Worm (Caenorhabditis elegans) whole organism, mixed stage, embryonic: ENCODE data around the gene pbs-1.

Source experiments
- M03D4.4 ChIP-seq: sonication (generic microtip); optimal IDR thresholded peaks from 2 replicates; lab custom pipeline; 2017; ENCODE audit warnings: mild to moderate bottlenecking, missing genetic modification characterization, missing compliant biosample characterization
- bed-3 ChIP-seq: fragments of 200-800 bp; sonication (Bioruptor generic); optimal IDR thresholded peaks from 3 replicates; lab custom pipeline; 2018; ENCODE audit warnings: mild to moderate bottlenecking, missing genetic modification characterization, moderate library complexity, missing compliant biosample characterization
- blmp-1 ChIP-seq: fragments of 150-350 bp; optimal IDR thresholded peaks from 2 replicates; lab custom pipeline; 2014; ENCODE audit warnings: missing biosample characterization, missing genetic modification characterization
- ceh-39 ChIP-seq: fragments of 150-350 bp; optimal IDR thresholded peaks from 2 replicates; lab custom pipeline; 2014; ENCODE audit warnings: missing biosample characterization, missing genetic modification characterization
- ceh-43 ChIP-seq: fragments of 200-800 bp; sonication (Bioruptor generic); optimal IDR thresholded peaks from 2 replicates; lab custom pipeline; 2018; ENCODE audit warnings: mild to moderate bottlenecking, missing genetic modification characterization, moderate library complexity, missing compliant biosample characterization
- ceh-83 ChIP-seq: fragments of 200-800 bp; sonication (Bioruptor generic); optimal IDR thresholded peaks from 2 replicates; lab custom pipeline; 2018; ENCODE audit warnings: mild to moderate bottlenecking, missing genetic modification characterization, missing compliant biosample characterization
- ces-1 ChIP-seq: fragments of 150-350 bp; optimal IDR thresholded peaks from 2 replicates; lab custom pipeline; 2014; ENCODE audit warnings: missing biosample characterization, missing genetic modification reagents, missing genetic modification characterization
- cnd-1 ChIP-seq: fragments of 200-800 bp; sonication (Bioruptor generic); optimal IDR thresholded peaks from 2 replicates; lab custom pipeline; 2018; ENCODE audit warnings: mild to moderate bottlenecking, missing genetic modification characterization, missing compliant biosample characterization
- drap-1 ChIP-seq: fragments of 200-800 bp; sonication (Bioruptor generic); optimal IDR thresholded peaks from 3 replicates; lab custom pipeline; 2018; ENCODE audit warnings: mild to moderate bottlenecking, missing genetic modification characterization, missing compliant biosample characterization
- flh-1 ChIP-seq: fragments of 200-800 bp; sonication (Bioruptor generic); optimal IDR thresholded peaks from 2 replicates; lab custom pipeline; 2018; ENCODE audit warnings: mild to moderate bottlenecking, missing genetic modification characterization, moderate library complexity, missing compliant biosample characterization
- ham-2 ChIP-seq: fragments of 200-800 bp; sonication (Bioruptor generic); optimal IDR thresholded peaks from 2 replicates; lab custom pipeline; 2018; ENCODE audit warnings: mild to moderate bottlenecking, missing genetic modification characterization, missing compliant biosample characterization
- hlh-1 ChIP-seq: fragments of 150-350 bp; optimal IDR thresholded peaks from 2 replicates; lab custom pipeline; 2014; ENCODE audit warnings: missing biosample characterization, missing genetic modification reagents, missing genetic modification characterization
- lin-13 ChIP-seq: fragments of 150-350 bp; optimal IDR thresholded peaks from 2 replicates; lab custom pipeline; 2014; ENCODE audit warnings: missing biosample characterization, missing genetic modification characterization
- lin-32 ChIP-seq: fragments of 200-800 bp; sonication (Bioruptor generic); optimal IDR thresholded peaks from 2 replicates; lab custom pipeline; 2018; ENCODE audit warnings: mild to moderate bottlenecking, missing genetic modification characterization, missing compliant biosample characterization
- lsy-2 ChIP-seq: fragments of 150-350 bp; optimal IDR thresholded peaks from 2 replicates; lab custom pipeline; 2014; ENCODE audit warnings: missing biosample characterization, missing genetic modification characterization
- mab-5 ChIP-seq: fragments of 150-350 bp; optimal IDR thresholded peaks from 2 replicates; lab custom pipeline; 2014; ENCODE audit warnings: missing biosample characterization, missing genetic modification characterization
- mep-1 ChIP-seq: fragments of 150-350 bp; optimal IDR thresholded peaks from 2 replicates; lab custom pipeline; 2017; ENCODE audit warnings: missing biosample characterization, missing genetic modification reagents, missing genetic modification characterization, inconsistent platforms
- nhr-2 ChIP-seq: fragments of 150-350 bp; optimal IDR thresholded peaks from 2 replicates; lab custom pipeline; 2014; ENCODE audit warnings: missing biosample characterization, missing genetic modification characterization
- nhr-237 ChIP-seq: fragments of 150-350 bp; optimal IDR thresholded peaks from 2 replicates; lab custom pipeline; 2014; ENCODE audit warnings: missing biosample characterization, missing genetic modification characterization
- nhr-28 ChIP-seq: fragments of 150-350 bp; optimal IDR thresholded peaks from 2 replicates; lab custom pipeline; 2014; ENCODE audit warnings: missing biosample characterization, missing genetic modification characterization
- pha-4 ChIP-seq: fragments of 150-350 bp; optimal IDR thresholded peaks from 2 replicates; lab custom pipeline; 2018; ENCODE audit warnings: missing biosample characterization, missing genetic modification reagents, missing genetic modification characterization
- sem-2 ChIP-seq: fragments of 200-800 bp; sonication (Bioruptor generic); optimal IDR thresholded peaks from 2 replicates; lab custom pipeline; 2018; ENCODE audit warnings: mild to moderate bottlenecking, missing genetic modification characterization, missing compliant biosample characterization
- snpc-4 ChIP-seq: fragments of 150-350 bp; optimal IDR thresholded peaks from 2 replicates; lab custom pipeline; 2014; ENCODE audit warnings: missing biosample characterization, missing genetic modification characterization
- sptf-1 ChIP-seq: sonication (generic microtip); optimal IDR thresholded peaks from 2 replicates; lab custom pipeline; 2017; ENCODE audit warnings: mild to moderate bottlenecking, missing genetic modification characterization, moderate library complexity, missing compliant biosample characterization
- tbx-8 ChIP-seq: fragments of 200-800 bp; sonication (Bioruptor generic); optimal IDR thresholded peaks from 2 replicates; lab custom pipeline; 2018; ENCODE audit warnings: mild to moderate bottlenecking, missing genetic modification characterization, moderate library complexity, missing compliant biosample characterization
- unc-120 ChIP-seq: sonication (generic microtip); optimal IDR thresholded peaks from 2 replicates; lab custom pipeline; 2017; ENCODE audit warnings: missing genetic modification characterization, missing compliant biosample characterization; ENCODE audit not compliant: poor library complexity, severe bottlenecking
- unc-39 ChIP-seq: fragments of 150-350 bp; optimal IDR thresholded peaks from 2 replicates; lab custom pipeline; 2014; ENCODE audit warnings: missing biosample characterization, missing genetic modification characterization
- unc-62 ChIP-seq: fragments of 150-350 bp; optimal IDR thresholded peaks from 2 replicates; lab custom pipeline; 2014; ENCODE audit warnings: missing biosample characterization, missing genetic modification reagents, missing genetic modification characterization
- zip-8 ChIP-seq: fragments of 150-350 bp; optimal IDR thresholded peaks from 2 replicates; lab custom pipeline; 2014; ENCODE audit warnings: missing biosample characterization, missing genetic modification characterization
- ztf-11 ChIP-seq: fragments of 150-350 bp; optimal IDR thresholded peaks from 2 replicates; lab custom pipeline; 2014; ENCODE audit warnings: missing biosample characterization, missing genetic modification characterization

The pbs-1 gene

DNA sequence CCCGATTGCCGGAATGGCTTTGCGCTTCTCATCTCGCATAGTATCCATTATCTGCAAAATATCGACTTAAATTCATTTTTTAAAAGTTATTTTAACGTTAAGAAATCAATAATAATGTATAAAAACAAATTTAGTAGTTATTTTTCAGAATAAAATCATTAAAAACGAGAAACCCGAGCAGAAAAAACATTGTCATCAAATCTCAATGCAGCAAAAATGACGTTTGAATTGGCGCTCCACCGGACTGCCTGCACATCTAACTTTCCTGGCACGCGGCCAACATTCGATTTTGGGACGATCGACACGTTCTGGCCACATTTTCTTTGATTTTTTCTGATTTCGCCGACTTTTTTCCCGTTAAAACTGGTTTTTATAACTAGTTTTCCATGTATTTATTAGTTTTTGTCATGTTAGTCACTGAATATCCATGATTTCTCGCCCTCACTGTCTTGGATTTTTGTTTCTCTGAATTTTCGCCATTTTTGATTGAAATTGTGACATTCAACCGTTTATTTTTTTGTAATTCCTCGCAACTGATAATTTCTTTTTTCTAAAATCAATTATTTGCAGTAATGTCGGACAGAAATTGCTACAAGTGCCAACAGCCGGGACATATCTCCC, at the start of gene pbs-1, which contains the start of gene K08D12.3:
TSS of gene pbs-1 (minus strand) at position 51 of the 621 bp plus-strand sequence.
TSS of gene K08D12.3 (plus strand) at position 571 of the 621 bp plus-strand sequence.
- TF ChIP-seq blmp-1 (tag; lab: Kevin White, UChicago) (no peak), M03D4.4 (tag; lab: Kevin White, UChicago) (no peak), zip-8 (tag; lab: Kevin White, UChicago) (no peak), pha-4 (tag; lab: Kevin White, UChicago) (peak; percentile 64), ztf-11 (tag; lab: Kevin White, UChicago) (no peak), hlh-1 (no peak), tbx-8 (GFP tag; lab: Kevin White, UChicago) (no peak), nhr-237 (tag; lab: Kevin White, UChicago) (peak; percentile 30), bed-3 (GFP tag; lab: Kevin White, UChicago) (no peak), lin-13 (tag; lab: Kevin White, UChicago) (peak; percentile 88), ceh-39 (tag; lab: Kevin White, UChicago) (peak; percentile 49), ham-2 (GFP tag; lab: Kevin White, UChicago) (no peak), ces-1 (GFP tag; lab: Kevin White, UChicago) (peak; percentile 22), lsy-2 (peak; percentile 72), drap-1 (no peak), snpc-4 (tag; lab: Kevin White, UChicago) (no peak), mep-1 (tag; lab: Kevin White, UChicago) (peak; percentile 55), sem-2 (no peak), sptf-1 (tag; lab: Kevin White, UChicago) (no peak), unc-62 (GFP tag; lab: Kevin White, UChicago) (no peak)

DNA sequence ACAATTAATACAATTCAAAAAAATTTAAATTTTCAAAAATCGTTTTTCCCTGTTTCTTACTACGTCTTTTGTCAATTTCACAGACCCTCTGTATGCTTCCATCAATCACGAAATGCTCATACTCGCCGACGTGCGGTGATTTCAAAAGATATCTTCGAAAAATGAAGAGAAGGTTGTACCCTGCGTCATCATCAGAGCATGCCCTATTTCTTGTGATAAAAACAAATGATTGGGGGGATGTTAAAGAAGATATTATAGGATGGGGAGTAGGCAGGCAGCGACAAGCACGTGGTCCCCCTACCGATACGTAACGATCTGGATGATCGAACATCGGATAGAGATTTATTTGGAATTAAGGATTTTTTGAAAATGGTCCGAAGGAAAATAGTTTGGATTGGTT, 49.0 kb upstream of the pbs-1 start:
- TF ChIP-seq M03D4.4 (tag; lab: Kevin White, UChicago) (no peak), mep-1 (tag; lab: Kevin White, UChicago) (no peak), ztf-11 (tag; lab: Kevin White, UChicago) (no peak), sem-2 (no peak), unc-62 (GFP tag; lab: Kevin White, UChicago) (peak; percentile 36), cnd-1 (tag; lab: Kevin White, UChicago) (no peak), ceh-43 (GFP tag; lab: Kevin White, UChicago) (no peak), nhr-237 (tag; lab: Kevin White, UChicago) (no peak), hlh-1 (peak; percentile 3), ceh-83 (GFP tag; lab: Kevin White, UChicago) (no peak), unc-39 (tag; lab: Kevin White, UChicago) (no peak), mab-5 (tag; lab: Kevin White, UChicago) (no peak), blmp-1 (tag; lab: Kevin White, UChicago) (no peak)

- no peak for TF ChIP-seq lin-13 (tag; lab: Kevin White, UChicago)
- peak; percentile 61 for TF ChIP-seq lsy-2
- peak; percentile 36 for TF ChIP-seq sptf-1 (tag; lab: Kevin White, UChicago)
- no peak for TF ChIP-seq drap-1
- no peak for TF ChIP-seq M03D4.4 (tag; lab: Kevin White, UChicago)
- no peak for TF ChIP-seq ceh-39 (tag; lab: Kevin White, UChicago)
- TF ChIP-seq cnd-1 (tag; lab: Kevin White, UChicago) = peak; percentile 4
- no peak for TF ChIP-seq sem-2
- no peak for TF ChIP-seq unc-62 (GFP tag; lab: Kevin White, UChicago)
- no peak for TF ChIP-seq zip-8 (tag; lab: Kevin White, UChicago)
- TF ChIP-seq hlh-1 = no peak
- TF ChIP-seq unc-39 (tag; lab: Kevin White, UChicago) = no peak
- no peak for TF ChIP-seq ham-2 (GFP tag; lab: Kevin White, UChicago)
- no peak for TF ChIP-seq tbx-8 (GFP tag; lab: Kevin White, UChicago)
Measured at ce11 chrIV:1753481-1753880, 43.9 kb upstream of the pbs-1 start, which contains the start of gene Y41D4A.3. Y41D4A.3 (plus strand) TSS chrIV:1753781.

ce11 chrIV:1752480-1752879, 42.9 kb upstream of the pbs-1 start:
- TF ChIP-seq nhr-2 = no peak
- no peak for TF ChIP-seq M03D4.4 (tag; lab: Kevin White, UChicago)
- no peak for TF ChIP-seq bed-3 (GFP tag; lab: Kevin White, UChicago)
- TF ChIP-seq ces-1 (GFP tag; lab: Kevin White, UChicago) = no peak
- TF ChIP-seq nhr-237 (tag; lab: Kevin White, UChicago) = no peak
- TF ChIP-seq lin-32 = no peak
- no peak for TF ChIP-seq ceh-39 (tag; lab: Kevin White, UChicago)
- no peak for TF ChIP-seq unc-39 (tag; lab: Kevin White, UChicago)
- TF ChIP-seq pha-4 (tag; lab: Kevin White, UChicago) = no peak
- no peak for TF ChIP-seq flh-1 (GFP tag; lab: Kevin White, UChicago)
- TF ChIP-seq nhr-28 (tag; lab: Kevin White, UChicago) = no peak
- TF ChIP-seq unc-120 (tag; lab: Kevin White, UChicago) = no peak
- TF ChIP-seq ceh-43 (GFP tag; lab: Kevin White, UChicago) = no peak
